Fruit fly (Drosophila melanogaster): ENCODE data around the gene mmm.

- TF ChIP-seq OdsH (GFP tag; optimal IDR thresholded peaks at IDR 0.05) (no peak), psq (GFP tag; optimal IDR thresholded peaks at IDR 0.05) (no peak), pan (optimal IDR thresholded peaks at IDR 0.05) (no peak), Hr83 (GFP tag; optimal IDR thresholded peaks at IDR 0.05; ENCODE audit: poor library complexity, severe bottlenecking) (no peak), Jra (GFP tag; optimal IDR thresholded peaks at IDR 0.05) (no peak), CrebA (GFP tag; optimal IDR thresholded peaks at IDR 0.05; ENCODE audit: borderline replicate concordance) (no peak), Hr78 (GFP tag; optimal IDR thresholded peaks at IDR 0.05) (no peak), dmrt93B (GFP tag; optimal IDR thresholded peaks at IDR 0.05) (no peak), sage (GFP tag; optimal IDR thresholded peaks at IDR 0.05) (no peak), Dfd (GFP tag; optimal IDR thresholded peaks at IDR 0.05) (no peak)
Observed at dm6 chr3L:7583154-7583553, at the start of gene mmm.

All from whole organism, wandering third instar larva.